Worm (Caenorhabditis elegans) whole organism, early embryonic: Measurements from ENCODE around the gene acr-2.

Experiments used
- aly-1 ChIP-seq: sonication (generic microtip); optimal IDR thresholded peaks from 2 replicates; lab custom pipeline; 2016; ENCODE audit warnings: missing genetic modification characterization, missing compliant biosample characterization
- ama-1 ChIP-seq: fragments of 150-350 bp; optimal IDR thresholded peaks from 2 replicates; lab custom pipeline; 2014
- ceh-13 ChIP-seq: fragments of 200-800 bp; sonication (Bioruptor generic); optimal IDR thresholded peaks from 2 replicates; lab custom pipeline; 2018; ENCODE audit warnings: mild to moderate bottlenecking, missing genetic modification characterization, missing compliant biosample characterization
- hmbx-1 ChIP-seq: sonication (generic microtip); optimal IDR thresholded peaks from 2 replicates; lab custom pipeline; 2016; ENCODE audit warnings: mild to moderate bottlenecking, missing genetic modification characterization, missing compliant biosample characterization
- tbx-11 ChIP-seq: fragments of 200-800 bp; sonication (Bioruptor generic); IDR thresholded peaks from 2 replicates; pipeline ENCODE4 v1.3.6; 2022; ENCODE audit warnings: missing genetic modification characterization, missing compliant biosample characterization

- TF ChIP-seq tbx-11 (GFP tag; lab: Robert Waterston, UW) = no peak
- TF ChIP-seq ceh-13 (GFP tag; lab: Kevin White, UChicago) = no peak
- no peak for TF ChIP-seq hmbx-1 (tag; lab: Kevin White, UChicago)
- TF ChIP-seq ama-1 = no peak
- no peak for TF ChIP-seq aly-1 (tag; lab: Kevin White, UChicago)
Observed at ce11 chrX:6655163-6655562, 47.2 kb upstream of the acr-2 start, which contains the start of gene nhr-173.
